Fruit fly (Drosophila melanogaster) whole organism, embryonic: ENCODE data around the gene CG10638.

Experiments
- Abd-B ChIP-seq: fragments of 200-800 bp; sonication (Bioruptor generic); optimal IDR thresholded peaks from 2 replicates; lab custom pipeline; 2018; ENCODE audit warnings: missing biosample characterization, mild to moderate bottlenecking, missing genetic modification characterization, moderate library complexity
- Awh ChIP-seq: fragments of 200-800 bp; sonication (Bioruptor generic); IDR thresholded peaks from 2 replicates; pipeline ENCODE4, ENCODE4 v1.3.6; 2022; ENCODE audit warnings: missing biosample characterization, missing genetic modification characterization
- CG10462 ChIP-seq: fragments of 200-800 bp; sonication (Bioruptor generic); optimal IDR thresholded peaks from 2 replicates; lab custom pipeline; 2016; ENCODE audit warnings: missing biosample characterization, missing genetic modification characterization
- CG10543 ChIP-seq: fragments of 200-800 bp; sonication (Bioruptor generic); optimal IDR thresholded peaks from 3 replicates; lab custom pipeline; 2017; ENCODE audit warnings: missing biosample characterization, mild to moderate bottlenecking, missing genetic modification characterization, moderate library complexity
- CG12942 ChIP-seq: fragments of 200-800 bp; sonication (Bioruptor generic); optimal IDR thresholded peaks from 3 replicates; lab custom pipeline; 2016; ENCODE audit warnings: missing biosample characterization, missing genetic modification characterization
- CG18599 ChIP-seq: fragments of 200-800 bp; sonication (Bioruptor generic); optimal IDR thresholded peaks from 3 replicates; lab custom pipeline; 2017; ENCODE audit warnings: missing biosample characterization, missing genetic modification characterization, mild to moderate bottlenecking, moderate library complexity, missing genetic modification reagents
- CG2199 ChIP-seq: fragments of 200-800 bp; sonication (Bioruptor generic); IDR thresholded peaks from 3 replicates; pipeline ENCODE4 v1.3.6; 2022; ENCODE audit warnings: missing biosample characterization, missing genetic modification characterization
- CG31224 ChIP-seq: fragments of 200-800 bp; sonication (Bioruptor generic); IDR thresholded peaks from 2 replicates; pipeline ENCODE4 v1.3.6; 2022; ENCODE audit warnings: missing biosample characterization, missing genetic modification characterization
- CG4404 ChIP-seq: fragments of 200-800 bp; sonication (Bioruptor generic); IDR thresholded peaks from 2 replicates; pipeline ENCODE4 v1.3.6; 2022; ENCODE audit warnings: missing biosample characterization, missing genetic modification characterization
- CG4707 ChIP-seq: fragments of 200-800 bp; sonication (Bioruptor generic); optimal IDR thresholded peaks from 2 replicates; lab custom pipeline; 2018; ENCODE audit warnings: missing biosample characterization, mild to moderate bottlenecking, missing genetic modification characterization, moderate library complexity
- CG6272 ChIP-seq: fragments of 200-800 bp; sonication (Bioruptor generic); IDR thresholded peaks from 2 replicates; pipeline ENCODE4 v1.3.6; 2022; ENCODE audit warnings: missing biosample characterization, missing genetic modification characterization
- CG7271 ChIP-seq: fragments of 200-800 bp; sonication (Bioruptor generic); optimal IDR thresholded peaks from 2 replicates; lab custom pipeline; 2018; ENCODE audit warnings: missing biosample characterization, mild to moderate bottlenecking, missing genetic modification characterization, moderate library complexity
- CG7928 ChIP-seq: fragments of 200-800 bp; sonication (Bioruptor generic); optimal IDR thresholded peaks from 2 replicates; lab custom pipeline; 2017; ENCODE audit warnings: missing biosample characterization, mild to moderate bottlenecking, missing genetic modification characterization
- CG9609 ChIP-seq: fragments of 200-800 bp; sonication (Bioruptor generic); optimal IDR thresholded peaks from 3 replicates; lab custom pipeline; 2016; ENCODE audit warnings: missing biosample characterization, missing genetic modification characterization
- CHES-1-like ChIP-seq: fragments of 200-800 bp; sonication (Bioruptor generic); optimal IDR thresholded peaks from 2 replicates; lab custom pipeline; 2016; ENCODE audit warnings: missing biosample characterization, missing genetic modification characterization
- Camta ChIP-seq: fragments of 200-800 bp; sonication (Bioruptor generic); optimal IDR thresholded peaks from 2 replicates; lab custom pipeline; 2016; ENCODE audit warnings: missing biosample characterization, missing genetic modification characterization
- D19A ChIP-seq: fragments of 200-800 bp; optimal IDR thresholded peaks from 3 replicates; lab custom pipeline; 2019; ENCODE audit warnings: missing biosample characterization, mild to moderate bottlenecking, missing genetic modification characterization, moderate library complexity
- Doc3 ChIP-seq: fragments of 200-800 bp; sonication (Bioruptor generic); IDR thresholded peaks from 3 replicates; pipeline ENCODE4 v1.3.6; 2022; ENCODE audit warnings: missing biosample characterization, missing genetic modification characterization; ENCODE audit not compliant: partially characterized antibody
- Eip74EF ChIP-seq, 2 experiments: fragments of 200-800 bp in 1 of 2; fragments of >200 bp in 1 of 2; sonication (Bioruptor generic) in 1 of 2; optimal IDR thresholded peaks; 2 replicates each; lab custom pipeline; 2017 to 2019; ENCODE audit warnings: missing biosample characterization in 2 of 2, missing genetic modification characterization in 2 of 2, mild to moderate bottlenecking in 1 of 2, moderate library complexity in 1 of 2
- Elba2 ChIP-seq: fragments of 200-800 bp; sonication (Bioruptor generic); optimal IDR thresholded peaks from 3 replicates; lab custom pipeline; 2016; ENCODE audit warnings: missing biosample characterization, missing genetic modification characterization
- Ets97D ChIP-seq: fragments of 200-800 bp; sonication (Bioruptor generic); optimal IDR thresholded peaks from 3 replicates; lab custom pipeline; 2016; ENCODE audit warnings: missing biosample characterization, missing genetic modification characterization
- HLHmδ ChIP-seq: fragments of 200-800 bp; sonication (Bioruptor generic); optimal IDR thresholded peaks from 2 replicates; lab custom pipeline; 2018; ENCODE audit warnings: missing biosample characterization, mild to moderate bottlenecking, missing genetic modification characterization, moderate library complexity
- Hr3 ChIP-seq: fragments of 200-800 bp; sonication (Bioruptor generic); optimal IDR thresholded peaks from 3 replicates; lab custom pipeline; 2016; ENCODE audit warnings: missing biosample characterization, missing genetic modification characterization
- Hr51 ChIP-seq, 2 experiments: fragments of 200-800 bp; sonication (Bioruptor generic); optimal IDR thresholded peaks; 2 replicates in 1 of 2; 3 replicates in 1 of 2; lab custom pipeline; 2016 to 2018; ENCODE audit warnings: missing biosample characterization in 2 of 2, missing genetic modification characterization in 2 of 2, mild to moderate bottlenecking in 1 of 2, moderate library complexity in 1 of 2
- Kr ChIP-seq: fragments of 200-800 bp; sonication (Bioruptor generic); optimal IDR thresholded peaks from 2 replicates; lab custom pipeline; 2017; ENCODE audit warnings: missing biosample characterization, mild to moderate bottlenecking, missing genetic modification characterization
- Med ChIP-seq: fragments of 200-800 bp; sonication (Bioruptor generic); peaks from one replicate; lab custom pipeline; 2016; ENCODE audit warnings: missing biosample characterization, missing genetic modification characterization, mild to moderate bottlenecking, inconsistent platforms, moderate library complexity
- Meics ChIP-seq: fragments of 200-800 bp; sonication (Bioruptor generic); optimal IDR thresholded peaks from 2 replicates; lab custom pipeline; 2017; ENCODE audit warnings: missing biosample characterization, mild to moderate bottlenecking, missing genetic modification characterization
- NFAT ChIP-seq: fragments of 200-800 bp; sonication (Bioruptor generic); IDR thresholded peaks from 2 replicates; pipeline ENCODE4 v1.3.6; 2022; ENCODE audit warnings: missing biosample characterization, missing genetic modification characterization
- Optix ChIP-seq: fragments of 200-800 bp; sonication (Bioruptor generic); IDR thresholded peaks from 3 replicates; pipeline ENCODE4 v1.3.6; 2022; ENCODE audit warnings: missing biosample characterization, missing genetic modification characterization
- Scr ChIP-seq: fragments of 200-800 bp; sonication (Bioruptor generic); IDR thresholded peaks from 2 replicates; pipeline ENCODE4 v1.3.6; 2022; ENCODE audit warnings: missing biosample characterization, missing genetic modification characterization; ENCODE audit not compliant: partially characterized antibody
- Sox102F ChIP-seq: fragments of 200-800 bp; sonication (Bioruptor generic); optimal IDR thresholded peaks from 2 replicates; lab custom pipeline; 2018; ENCODE audit warnings: missing biosample characterization, mild to moderate bottlenecking, missing genetic modification characterization, moderate library complexity
- Sry-β ChIP-seq: fragments of 200-800 bp; sonication (Bioruptor generic); optimal IDR thresholded peaks from 2 replicates; lab custom pipeline; 2018; ENCODE audit warnings: missing biosample characterization, mild to moderate bottlenecking, missing genetic modification characterization, moderate library complexity
- Usf ChIP-seq: fragments of 200-800 bp; sonication (Bioruptor generic); optimal IDR thresholded peaks from 2 replicates; lab custom pipeline; 2017; ENCODE audit warnings: missing genotype, missing biosample characterization, missing genetic modification characterization
- abd-A ChIP-seq: fragments of 200-800 bp; sonication (Bioruptor generic); optimal IDR thresholded peaks from 3 replicates; lab custom pipeline; 2019; ENCODE audit warnings: missing biosample characterization, mild to moderate bottlenecking, missing genetic modification characterization, moderate library complexity
- ap ChIP-seq: fragments of 200-800 bp; sonication (Bioruptor generic); IDR thresholded peaks from 2 replicates; pipeline ENCODE4 v1.3.6; 2022; ENCODE audit warnings: missing biosample characterization, missing genetic modification characterization
- ash1 ChIP-seq: fragments of 200-800 bp; sonication (Bioruptor generic); optimal IDR thresholded peaks from 2 replicates; lab custom pipeline; 2018; ENCODE audit warnings: missing biosample characterization, mild to moderate bottlenecking, missing genetic modification characterization
- cato ChIP-seq: fragments of 200-800 bp; sonication (Bioruptor generic); optimal IDR thresholded peaks from 2 replicates; lab custom pipeline; 2016; ENCODE audit warnings: missing biosample characterization, missing genetic modification characterization, borderline replicate concordance
- dan ChIP-seq: fragments of 200-800 bp; sonication (Bioruptor generic); IDR thresholded peaks from 2 replicates; pipeline ENCODE4 v1.3.6; 2022; ENCODE audit warnings: missing biosample characterization, missing genetic modification characterization
- exex ChIP-seq: fragments of 200-800 bp; sonication (Bioruptor generic); optimal IDR thresholded peaks from 4 replicates; lab custom pipeline; 2018; ENCODE audit warnings: missing biosample characterization, mild to moderate bottlenecking, missing genetic modification characterization, moderate library complexity
- fd3F ChIP-seq: fragments of 200-800 bp; sonication (Bioruptor generic); optimal IDR thresholded peaks from 2 replicates; lab custom pipeline; 2018; ENCODE audit warnings: missing biosample characterization, mild to moderate bottlenecking, missing genetic modification characterization, moderate library complexity
- mld ChIP-seq: fragments of 200-800 bp; sonication (Bioruptor generic); IDR thresholded peaks from 3 replicates; pipeline ENCODE4 v1.3.6; 2022; ENCODE audit warnings: missing biosample characterization, missing genetic modification characterization; ENCODE audit not compliant: partially characterized antibody
- pan ChIP-seq, 4 experiments: fragments of >200 bp in 3 of 4; fragments of 200-800 bp in 1 of 4; sonication (Bioruptor generic) in 1 of 4; optimal IDR thresholded peaks in 3 of 4; IDR thresholded peaks in 1 of 4; 2 replicates each; pipeline versions ENCODE4 v1.3.6 to Lab custom; 2017 to 2022; ENCODE audit warnings: missing biosample characterization in 2 of 4, missing genetic modification characterization in 2 of 4, mixed read lengths in 1 of 4
- ro ChIP-seq: fragments of 200-800 bp; sonication (Bioruptor generic); IDR thresholded peaks from 2 replicates; pipeline ENCODE4 v1.3.6; 2022; ENCODE audit warnings: missing biosample characterization, missing genetic modification characterization
- salm ChIP-seq: fragments of 200-800 bp; sonication (Bioruptor generic); optimal IDR thresholded peaks from 2 replicates; lab custom pipeline; 2018; ENCODE audit warnings: missing biosample characterization, mild to moderate bottlenecking, missing genetic modification characterization
- slbo ChIP-seq: fragments of 200-800 bp; sonication (Bioruptor generic); IDR thresholded peaks from 2 replicates; pipeline ENCODE4 v1.3.6; 2022; ENCODE audit warnings: missing biosample characterization, missing genetic modification characterization
- sqz ChIP-seq: fragments of 200-800 bp; sonication (Bioruptor generic); optimal IDR thresholded peaks from 3 replicates; lab custom pipeline; 2018; ENCODE audit warnings: missing biosample characterization, mild to moderate bottlenecking, missing genetic modification characterization
- tll ChIP-seq, 2 experiments: fragments of 200-800 bp in 1 of 2; fragments of >200 bp in 1 of 2; sonication (Bioruptor generic) in 1 of 2; optimal IDR thresholded peaks; 2 replicates each; lab custom pipeline; 2017 to 2019; ENCODE audit warnings: missing biosample characterization in 2 of 2, missing genetic modification characterization in 2 of 2, mild to moderate bottlenecking in 1 of 2, moderate library complexity in 1 of 2
- ttk ChIP-seq: fragments of 200-800 bp; sonication (Bioruptor generic); IDR thresholded peaks from 2 replicates; pipeline ENCODE4 v2.1.2; 2022; ENCODE audit warnings: missing biosample characterization, missing genetic modification characterization
- unc-4 ChIP-seq: fragments of 200-800 bp; sonication (Bioruptor generic); IDR thresholded peaks from 2 replicates; pipeline ENCODE4 v1.3.6; 2022; ENCODE audit warnings: missing biosample characterization, missing genetic modification characterization; ENCODE audit not compliant: partially characterized antibody

Gene CG10638

DNA sequence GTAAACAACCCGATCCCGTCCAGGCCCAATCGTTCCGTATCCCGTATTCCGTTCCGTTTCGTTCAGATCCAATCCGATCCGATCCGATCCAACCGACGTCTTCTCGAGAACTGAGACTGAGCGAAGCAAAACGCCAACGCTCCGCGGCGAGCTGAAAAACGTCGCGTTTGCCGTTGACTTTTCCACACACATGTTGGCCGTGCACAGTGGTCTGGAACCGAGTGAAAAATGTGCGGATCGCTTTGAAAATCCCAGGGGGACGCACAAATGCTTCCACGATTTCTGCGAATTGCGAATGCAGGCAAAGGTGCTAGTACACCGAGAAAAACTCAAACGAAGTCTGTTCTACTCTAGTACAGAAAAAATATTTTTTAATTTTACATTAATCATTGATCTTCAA is 16.2 kb downstream of the CG10638 start, which contains the start of gene CG10663 (continued):
- TF ChIP-seq CG4707 (no peak), CG12942 (GFP tag; lab: Kevin White, UChicago) (no peak), Kr (GFP tag; lab: Kevin White, UChicago) (no peak), CG7928 (no peak), NFAT (GFP tag; lab: Robert Waterston, UW) (no peak), Elba2 (GFP tag; lab: Kevin White, UChicago) (no peak), HLHmδ (GFP tag; lab: Kevin White, UChicago) (peak; percentile 39), ro (GFP tag; lab: Robert Waterston, UW) (no peak), CG7271 (tag; lab: Kevin White, UChicago) (no peak), Abd-B (GFP tag; lab: Kevin White, UChicago) (no peak), sqz (GFP tag; lab: Kevin White, UChicago) (no peak), fd3F (no peak), CG2199 (GFP tag; lab: Robert Waterston, UW) (peak; percentile 89), CG9609 (GFP tag; lab: Kevin White, UChicago) (no peak), Sox102F (GFP tag; lab: Kevin White, UChicago) (no peak), Eip74EF (GFP tag; optimal IDR thresholded peaks at IDR 0.05; lab: Kevin White, UChicago) (no peak), slbo (GFP tag; lab: Robert Waterston, UW) (peak; percentile 42), abd-A (tag; lab: Kevin White, UChicago) (no peak), Awh (GFP tag; lab: Robert Waterston, UW) (no peak), CG10462 (no peak), Med (GFP tag; lab: Kevin White, UChicago) (peak; percentile 87), mld (peak; percentile 34; the same call in 1 of the 3 replicates), Hr3 (GFP tag; lab: Kevin White, UChicago) (no peak), dan (no peak), D19A (no peak), pan (optimal IDR thresholded peaks at IDR 0.05; lab: Kevin White, UChicago) (no peak), pan (GFP tag; optimal IDR thresholded peaks at IDR 0.05 in 1 of 2, IDR thresholded peaks at IDR 0.05 in 1 of 2) (peak in 1 of 2 experiments; percentile 32), Ets97D (GFP tag; lab: Kevin White, UChicago) (no peak), CG31224 (GFP tag; lab: Robert Waterston, UW) (no peak), CG4404 (GFP tag; lab: Robert Waterston, UW) (no peak), salm (tag; lab: Kevin White, UChicago) (no peak), Hr51 (GFP tag; optimal IDR thresholded peaks at IDR 0.05; lab: Kevin White, UChicago) (no peak), tll (GFP tag; optimal IDR thresholded peaks at IDR 0.05; lab: Kevin White, UChicago) (peak in 1 of 2 experiments; percentile 79), CHES-1-like (GFP tag; lab: Kevin White, UChicago) (no peak), Meics (GFP tag; lab: Kevin White, UChicago) (no peak), CG6272 (no peak), Scr (GFP tag; lab: Robert Waterston, UW) (no peak), Usf (GFP tag; lab: Kevin White, UChicago) (no peak), Sry-β (no peak), CG18599 (GFP tag; lab: Kevin White, UChicago) (no peak), Optix (GFP tag; lab: Robert Waterston, UW) (0 out of 3 replicates have a peak, but pooled peaks have one; percentile 43), ttk (no peak), Doc3 (0 out of 3 replicates have a peak, but pooled peaks have one; percentile 33), Camta (GFP tag; lab: Kevin White, UChicago) (no peak), unc-4 (GFP tag; lab: Robert Waterston, UW) (no peak), cato (no peak), ap (no peak), CG10543 (GFP tag; lab: Kevin White, UChicago) (no peak), ash1 (GFP tag; lab: Kevin White, UChicago) (no peak), exex (tag; lab: Kevin White, UChicago) (no peak)
